Worm (Caenorhabditis elegans) whole organism, young adult: ENCODE measurements around the gene Y54G2A.40.

ENCODE experiments used
- B0035.1 ChIP-seq: sonication (generic microtip); optimal IDR thresholded peaks from 2 replicates; lab custom pipeline; 2016; ENCODE audit warnings: missing genetic modification characterization, mild to moderate bottlenecking, missing compliant biosample characterization, missing genotype, missing genetic modification reagents
- B0261.1 ChIP-seq: sonication (generic microtip); optimal IDR thresholded peaks from 2 replicates; lab custom pipeline; 2016; ENCODE audit warnings: mild to moderate bottlenecking, missing genetic modification characterization, moderate library complexity, missing compliant biosample characterization
- C17E4.6 ChIP-seq: fragments of 200-800 bp; sonication (Bioruptor generic); IDR thresholded peaks from 2 replicates; pipeline ENCODE4 v1.3.6; 2022; ENCODE audit warnings: missing genetic modification reagents, missing genetic modification characterization, missing compliant biosample characterization
- F23B12.7 ChIP-seq: sonication (generic microtip); optimal IDR thresholded peaks from 2 replicates; lab custom pipeline; 2017; ENCODE audit warnings: missing genetic modification characterization, mild to moderate bottlenecking, missing compliant biosample characterization, antibody characterized with exemption, moderate library complexity; ENCODE audit not compliant: insufficient read depth
- F49E8.2 ChIP-seq: sonication (generic microtip); optimal IDR thresholded peaks from 3 replicates; lab custom pipeline; 2017; ENCODE audit warnings: missing genetic modification characterization, mild to moderate bottlenecking, missing compliant biosample characterization, antibody characterized with exemption, moderate library complexity; ENCODE audit not compliant: insufficient read depth
- F55B11.4 ChIP-seq: sonication (generic microtip); optimal IDR thresholded peaks from 2 replicates; lab custom pipeline; 2016; ENCODE audit warnings: missing compliant biosample characterization, missing genetic modification characterization, borderline replicate concordance; ENCODE audit not compliant: insufficient read depth
- K11D2.4 ChIP-seq: fragments of 200-800 bp; sonication (Bioruptor generic); IDR thresholded peaks from 2 replicates; pipeline ENCODE4 v1.3.6; 2022; ENCODE audit warnings: missing genetic modification reagents, missing genetic modification characterization, missing compliant biosample characterization
- Y53F4B.3 ChIP-seq: fragments of 200-800 bp; sonication (Bioruptor generic); IDR thresholded peaks from 2 replicates; pipeline ENCODE4 v1.3.6; 2022; ENCODE audit warnings: missing genetic modification reagents, missing genetic modification characterization, missing compliant biosample characterization
- ama-1 ChIP-seq, 3 experiments: fragments of 150-350 bp in 1 of 3; sonication (generic microtip) in 2 of 3; optimal IDR thresholded peaks; 2 replicates each; lab custom pipeline; 2014 to 2018; ENCODE audit warnings: missing biosample characterization in 2 of 3, missing genetic modification characterization in 2 of 3, missing genetic modification reagents in 2 of 3
- atf-7 ChIP-seq: sonication (generic microtip); optimal IDR thresholded peaks from 2 replicates; lab custom pipeline; 2017; ENCODE audit warnings: mild to moderate bottlenecking, missing genetic modification characterization, missing compliant biosample characterization
- cebp-1 ChIP-seq, 2 experiments: fragments of 200-800 bp in 1 of 2; sonication (Bioruptor generic) in 1 of 2; sonication (generic microtip) in 1 of 2; IDR thresholded peaks in 1 of 2; optimal IDR thresholded peaks in 1 of 2; 2 replicates each; pipeline versions ENCODE4 v1.3.6 to Lab custom; 2017 to 2022; ENCODE audit warnings: missing compliant biosample characterization in 2 of 2, missing genetic modification characterization in 2 of 2, mild to moderate bottlenecking in 1 of 2, missing genetic modification reagents in 1 of 2, moderate library complexity in 1 of 2
- cebp-2 ChIP-seq: fragments of 200-800 bp; sonication (Bioruptor generic); IDR thresholded peaks from 2 replicates; pipeline ENCODE4 v1.3.6; 2022; ENCODE audit warnings: missing genetic modification characterization, missing compliant biosample characterization
- ceh-100 ChIP-seq: fragments of 200-800 bp; sonication (Bioruptor generic); IDR thresholded peaks from 2 replicates; pipeline ENCODE4 v1.3.6; 2022; ENCODE audit warnings: missing genetic modification reagents, missing genetic modification characterization, missing compliant biosample characterization
- ceh-58 ChIP-seq: fragments of 200-800 bp; sonication (Bioruptor generic); IDR thresholded peaks from 2 replicates; pipeline ENCODE4 v1.3.6; 2022; ENCODE audit warnings: missing genetic modification characterization, missing compliant biosample characterization
- ceh-79 ChIP-seq: sonication (generic microtip); optimal IDR thresholded peaks from 2 replicates; lab custom pipeline; 2017; ENCODE audit warnings: mild to moderate bottlenecking, missing genetic modification characterization, missing compliant biosample characterization
- dox-1 ChIP-seq: fragments of 200-800 bp; sonication (Bioruptor generic); IDR thresholded peaks from 2 replicates; pipeline ENCODE4 v1.3.6; 2022; ENCODE audit warnings: missing genetic modification reagents, missing genetic modification characterization, missing compliant biosample characterization
- egl-44 ChIP-seq: fragments of 200-800 bp; sonication (Bioruptor generic); IDR thresholded peaks from 2 replicates; pipeline ENCODE4 v1.3.6; 2022; ENCODE audit warnings: missing genetic modification reagents, missing genetic modification characterization, missing compliant biosample characterization
- egrh-3 ChIP-seq: fragments of 200-800 bp; sonication (Bioruptor generic); IDR thresholded peaks from 2 replicates; pipeline ENCODE4 v1.3.6; 2022; ENCODE audit warnings: missing genetic modification reagents, missing genetic modification characterization, missing compliant biosample characterization
- ekl-4 ChIP-seq: fragments of 200-800 bp; sonication (Bioruptor generic); IDR thresholded peaks from 2 replicates; pipeline ENCODE4 v1.3.6; 2022; ENCODE audit warnings: missing genetic modification reagents, missing genetic modification characterization, missing compliant biosample characterization
- gei-17 ChIP-seq: fragments of 200-800 bp; sonication (Bioruptor generic); optimal IDR thresholded peaks from 2 replicates; lab custom pipeline; 2018; ENCODE audit warnings: mild to moderate bottlenecking, missing genetic modification characterization, missing compliant biosample characterization
- him-1 ChIP-seq: sonication (generic microtip); optimal IDR thresholded peaks from 2 replicates; lab custom pipeline; 2016; ENCODE audit warnings: missing genotype, missing genetic modification reagents, missing genetic modification characterization, missing compliant biosample characterization
- hmg-20 ChIP-seq: fragments of 200-800 bp; sonication (Bioruptor generic); IDR thresholded peaks from 2 replicates; pipeline ENCODE4 v1.3.6; 2022; ENCODE audit warnings: missing genetic modification reagents, missing genetic modification characterization, missing compliant biosample characterization
- madf-3 ChIP-seq: fragments of 200-800 bp; sonication (Bioruptor generic); IDR thresholded peaks from 2 replicates; pipeline ENCODE4 v1.3.6; 2022; ENCODE audit warnings: missing genetic modification reagents, missing genetic modification characterization, missing compliant biosample characterization
- mcd-1 ChIP-seq: fragments of 200-800 bp; sonication (Bioruptor generic); IDR thresholded peaks from 2 replicates; pipeline ENCODE4 v1.3.6; 2022; ENCODE audit warnings: missing genetic modification reagents, missing genetic modification characterization, missing compliant biosample characterization
- nhr-120 ChIP-seq: fragments of 200-800 bp; sonication (Bioruptor generic); IDR thresholded peaks from 2 replicates; pipeline ENCODE4 v1.3.6; 2022; ENCODE audit warnings: missing genetic modification characterization, missing compliant biosample characterization
- nhr-80 ChIP-seq: sonication (generic microtip); optimal IDR thresholded peaks from 2 replicates; lab custom pipeline; 2016; ENCODE audit warnings: missing genetic modification characterization, missing compliant biosample characterization
- nhr-90 ChIP-seq: sonication (generic microtip); optimal IDR thresholded peaks from 2 replicates; lab custom pipeline; 2016; ENCODE audit warnings: missing genotype, mild to moderate bottlenecking, missing genetic modification characterization, missing compliant biosample characterization
- rcor-1 ChIP-seq: fragments of 200-800 bp; sonication (Bioruptor generic); IDR thresholded peaks from 2 replicates; pipeline ENCODE4 v1.3.6; 2022; ENCODE audit warnings: missing genetic modification reagents, missing genetic modification characterization, missing compliant biosample characterization
- repo-1 ChIP-seq: sonication (generic microtip); optimal IDR thresholded peaks from 2 replicates; lab custom pipeline; 2017; ENCODE audit warnings: mild to moderate bottlenecking, missing genetic modification characterization, missing compliant biosample characterization
- somi-1 ChIP-seq: fragments of 200-800 bp; sonication (Bioruptor generic); optimal IDR thresholded peaks from 2 replicates; lab custom pipeline; 2018; ENCODE audit warnings: mild to moderate bottlenecking, missing genetic modification characterization, missing compliant biosample characterization
- unc-62 ChIP-seq: fragments of 150-350 bp; optimal IDR thresholded peaks from 2 replicates; lab custom pipeline; 2014; ENCODE audit warnings: missing biosample characterization, missing genetic modification reagents, missing genetic modification characterization
- xnd-1 ChIP-seq: sonication (generic microtip); optimal IDR thresholded peaks from 2 replicates; lab custom pipeline; 2016; ENCODE audit warnings: missing genotype, missing genetic modification reagents, missing genetic modification characterization, missing compliant biosample characterization
- zfh-2 ChIP-seq: fragments of 200-800 bp; sonication (Bioruptor generic); conservative IDR thresholded peaks from 2 replicates; pipeline ENCODE4 v1.3.6; 2022; ENCODE audit warnings: missing genetic modification reagents, missing genetic modification characterization, missing compliant biosample characterization
- ztf-22 ChIP-seq: fragments of 200-800 bp; sonication (Bioruptor generic); optimal IDR thresholded peaks from 2 replicates; lab custom pipeline; 2018; ENCODE audit warnings: mild to moderate bottlenecking, missing genetic modification characterization, moderate library complexity, missing compliant biosample characterization
- ztf-3 ChIP-seq: fragments of 200-800 bp; sonication (Bioruptor generic); optimal IDR thresholded peaks from 2 replicates; lab custom pipeline; 2018; ENCODE audit warnings: mild to moderate bottlenecking, missing genetic modification characterization, missing compliant biosample characterization

Y54G2A.40 gene

DNA sequence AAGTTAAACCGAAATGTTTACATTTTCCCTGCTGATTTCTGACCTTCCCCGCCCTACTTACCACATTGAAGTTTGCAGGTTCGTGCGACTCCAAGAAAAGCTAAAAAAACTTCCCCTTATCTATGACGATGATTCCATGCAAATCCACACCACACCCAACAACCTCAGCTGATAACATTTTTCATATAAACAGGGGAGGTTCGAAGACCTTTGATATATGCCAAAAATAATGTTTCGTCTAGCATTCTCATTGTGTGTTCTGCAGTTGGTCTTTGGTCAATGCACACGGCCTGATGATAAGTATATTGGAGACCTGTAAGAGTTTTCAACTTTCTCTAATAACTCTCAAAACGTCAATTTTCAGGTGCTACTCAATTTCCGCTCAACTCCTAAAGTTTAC lies 7.9 kb downstream of the Y54G2A.40 start:
- TF ChIP-seq B0261.1 (tag; lab: Kevin White, UChicago), result no peak
- peak; percentile 67 for TF ChIP-seq nhr-80
- 0 out of 2 replicates have a peak, but pooled peaks have one; percentile 13 for TF ChIP-seq dox-1
- no peak for TF ChIP-seq ceh-79 (tag; lab: Kevin White, UChicago)

DNA sequence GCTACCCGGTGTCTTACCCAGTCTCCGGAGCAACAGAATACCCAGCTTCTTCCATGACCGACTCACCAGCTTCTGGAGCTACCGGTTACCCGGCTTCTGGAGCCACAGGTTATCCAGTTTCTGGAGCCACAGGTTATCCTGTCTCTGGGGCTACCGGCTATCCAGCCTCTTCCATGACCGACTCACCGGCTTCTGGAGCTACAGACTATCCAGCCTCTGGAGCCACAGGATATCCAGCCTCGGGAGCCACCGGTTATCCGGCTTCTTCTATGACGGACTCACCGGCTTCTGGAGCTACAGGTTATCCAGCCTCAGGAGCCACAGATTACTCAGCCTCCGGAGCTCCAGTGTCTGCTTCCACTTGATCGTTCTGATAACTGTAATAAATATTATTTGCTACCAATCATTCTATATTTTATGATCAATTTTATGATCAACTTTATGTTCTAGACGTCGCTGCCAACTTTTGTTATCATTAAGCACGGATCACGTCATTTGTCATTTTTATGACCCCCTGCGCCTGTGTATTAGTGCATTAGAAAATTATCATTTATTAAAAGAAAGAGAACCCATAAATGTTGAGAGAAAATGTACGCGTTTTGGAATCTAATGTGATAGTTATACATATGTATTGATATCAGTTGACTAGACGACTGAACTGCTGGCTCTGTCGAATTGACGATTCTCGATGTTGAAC lies 8.9 kb downstream of the Y54G2A.40 start:
- TF ChIP-seq nhr-80 (peak; percentile 79), zfh-2 (GFP tag; lab: Robert Waterston, UW) (peak; percentile 66), B0035.1 (tag; lab: Kevin White, UChicago) (no peak), F49E8.2 (tag; lab: Kevin White, UChicago) (no peak), egrh-3 (GFP tag; lab: Robert Waterston, UW) (peak; percentile 28; the same call in 1 of the 2 replicates), unc-62 (GFP tag; lab: Kevin White, UChicago) (peak; percentile 16), atf-7 (tag; lab: Kevin White, UChicago) (peak; percentile 2)

DNA sequence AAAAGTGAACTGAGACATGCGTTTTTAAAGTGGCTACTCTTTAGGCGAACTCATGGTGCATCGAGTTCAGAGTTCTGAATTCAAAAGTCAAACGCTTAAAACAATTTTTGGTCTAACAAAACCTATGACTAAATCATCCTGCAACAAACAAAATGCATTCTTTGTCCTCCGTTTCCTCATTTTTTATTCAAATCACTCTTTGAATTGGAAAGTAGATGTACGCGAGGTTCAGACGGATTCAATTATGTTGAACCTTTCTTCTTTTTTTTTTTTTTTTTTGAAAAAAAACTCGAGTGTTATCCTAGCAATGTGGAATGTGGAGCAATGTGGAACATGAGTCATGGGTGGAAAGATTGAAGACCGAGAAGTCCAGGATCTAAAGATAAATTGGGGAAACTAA lies 12.5 kb downstream of the Y54G2A.40 start:
- TF ChIP-seq nhr-120 (GFP tag; lab: Robert Waterston, UW), result no peak
- TF ChIP-seq madf-3, result no peak
- no peak for TF ChIP-seq somi-1 (GFP tag; lab: Kevin White, UChicago)
- TF ChIP-seq, all 124 proteins: peak for 0

DNA sequence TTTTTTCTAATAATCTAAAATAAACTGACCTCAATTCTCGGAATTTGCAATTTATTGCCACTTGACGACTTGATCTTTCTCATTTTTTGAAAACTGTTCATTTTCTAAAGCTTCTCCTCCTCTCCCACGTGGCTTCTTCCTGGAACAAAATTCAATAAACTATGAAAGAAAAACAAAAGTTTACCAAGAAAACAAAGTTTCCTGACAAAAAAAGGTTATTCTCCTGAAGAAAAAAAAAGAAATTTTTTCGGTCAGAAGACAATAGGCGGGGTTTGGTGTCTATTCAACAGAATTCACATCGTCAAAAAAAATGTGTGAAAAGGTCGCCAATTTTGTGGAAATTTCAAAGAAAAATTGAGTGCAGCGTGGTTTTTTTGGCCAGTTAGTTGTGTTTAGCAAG lies 18.5 kb downstream of the Y54G2A.40 start, which contains the start of gene Y54G2A.16:
TSS of gene Y54G2A.16 (minus strand) at position 101 of the 400 bp plus-strand sequence.
- TF ChIP-seq egl-44 (no peak), F23B12.7 (tag; lab: Kevin White, UChicago) (no peak), repo-1 (tag; lab: Kevin White, UChicago) (no peak), him-1 (tag; lab: Kevin White, UChicago) (no peak), Y53F4B.3 (GFP tag; lab: Robert Waterston, UW) (no peak), xnd-1 (tag; lab: Kevin White, UChicago) (no peak), ztf-3 (GFP tag; lab: Kevin White, UChicago) (no peak), ceh-100 (GFP tag; lab: Robert Waterston, UW) (no peak), ceh-58 (GFP tag; lab: Robert Waterston, UW) (no peak), cebp-1 (GFP tag; IDR thresholded peaks at IDR 0.05; lab: Robert Waterston, UW) (no peak), cebp-1 (tag; optimal IDR thresholded peaks at IDR 0.05; lab: Kevin White, UChicago) (no peak)
- TF ChIP-seq, all 124 proteins: peak for 0

DNA sequence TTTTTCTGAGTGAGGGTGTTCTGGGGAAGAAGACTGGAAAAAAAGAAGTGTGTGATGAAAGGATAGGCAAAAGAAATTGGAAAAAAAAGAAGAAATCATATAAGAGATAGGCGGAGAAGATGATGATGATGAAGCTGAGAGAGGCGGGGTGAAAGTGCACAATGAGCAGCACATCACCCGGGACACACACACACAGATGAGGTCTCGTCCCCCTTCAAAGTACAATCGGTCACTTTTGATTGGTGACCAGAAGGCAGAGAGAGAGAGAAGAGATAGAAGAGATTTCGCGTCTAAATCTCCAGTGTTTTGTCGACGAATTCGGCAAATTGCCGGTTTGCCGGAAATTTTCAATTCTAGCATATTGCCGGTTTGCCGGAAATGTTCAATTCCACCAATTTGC lies 39.0 kb downstream of the Y54G2A.40 start:
- TF ChIP-seq ekl-4 (GFP tag; lab: Robert Waterston, UW) (no peak), C17E4.6 (GFP tag; lab: Robert Waterston, UW) (no peak), F55B11.4 (no peak), ztf-22 (GFP tag; lab: Kevin White, UChicago) (no peak), egrh-3 (GFP tag; lab: Robert Waterston, UW) (no peak), ama-1 (optimal IDR thresholded peaks at IDR 0.05; lab: Kevin White, UChicago) (no peak), ama-1 (GFP tag; optimal IDR thresholded peaks at IDR 0.05; lab: Kevin White, UChicago) (no peak), rcor-1 (GFP tag; lab: Robert Waterston, UW) (no peak), hmg-20 (GFP tag; lab: Robert Waterston, UW) (no peak), cebp-2 (GFP tag; lab: Robert Waterston, UW) (no peak), gei-17 (no peak), mcd-1 (GFP tag; lab: Robert Waterston, UW) (no peak), nhr-90 (no peak), zfh-2 (GFP tag; lab: Robert Waterston, UW) (no peak), K11D2.4 (GFP tag; lab: Robert Waterston, UW) (no peak)
